Worm (Caenorhabditis elegans): ENCODE results near the gene arrd-15.

- TF ChIP-seq sox-2 (GFP tag; IDR thresholded peaks at IDR 0.05) (no peak), elt-2 (tag; optimal IDR thresholded peaks at IDR 0.05) (no peak), F13H6.1 (tag; optimal IDR thresholded peaks at IDR 0.05) (no peak), pha-4 (tag; optimal IDR thresholded peaks at IDR 0.05) (no peak), ceh-9 (tag; optimal IDR thresholded peaks at IDR 0.05) (no peak), mec-3 (tag; optimal IDR thresholded peaks at IDR 0.05; ENCODE audit: borderline replicate concordance) (no peak), ama-1 (optimal IDR thresholded peaks at IDR 0.05) (no peak), pax-1 (tag; optimal IDR thresholded peaks at IDR 0.05) (no peak), zip-5 (tag; optimal IDR thresholded peaks at IDR 0.05) (no peak), tbx-2 (tag; optimal IDR thresholded peaks at IDR 0.05) (no peak), hlh-30 (tag; optimal IDR thresholded peaks at IDR 0.05; ENCODE audit: insufficient read depth) (no peak), gmeb-2 (tag; optimal IDR thresholded peaks at IDR 0.05) (no peak), hlh-8 (tag; optimal IDR thresholded peaks at IDR 0.05) (no peak)
Observed at ce11 chrIII:8985461-8985860, 55.6 kb downstream of the arrd-15 start.
